Worm (Caenorhabditis elegans) whole organism, mixed stage, embryonic: Measurements from ENCODE around the gene cpd-2.

Source experiments
- blmp-1 ChIP-seq: fragments of 150-350 bp; optimal IDR thresholded peaks from 2 replicates; lab custom pipeline; 2014; ENCODE audit warnings: missing biosample characterization, missing genetic modification characterization
- ceh-83 ChIP-seq: fragments of 200-800 bp; sonication (Bioruptor generic); optimal IDR thresholded peaks from 2 replicates; lab custom pipeline; 2018; ENCODE audit warnings: mild to moderate bottlenecking, missing genetic modification characterization, missing compliant biosample characterization
- ces-1 ChIP-seq: fragments of 150-350 bp; optimal IDR thresholded peaks from 2 replicates; lab custom pipeline; 2014; ENCODE audit warnings: missing biosample characterization, missing genetic modification reagents, missing genetic modification characterization
- cnd-1 ChIP-seq: fragments of 200-800 bp; sonication (Bioruptor generic); optimal IDR thresholded peaks from 2 replicates; lab custom pipeline; 2018; ENCODE audit warnings: mild to moderate bottlenecking, missing genetic modification characterization, missing compliant biosample characterization
- drap-1 ChIP-seq: fragments of 200-800 bp; sonication (Bioruptor generic); optimal IDR thresholded peaks from 3 replicates; lab custom pipeline; 2018; ENCODE audit warnings: mild to moderate bottlenecking, missing genetic modification characterization, missing compliant biosample characterization
- elt-3 ChIP-seq: fragments of 150-350 bp; optimal IDR thresholded peaks from 2 replicates; lab custom pipeline; 2014; ENCODE audit warnings: missing biosample characterization, missing genetic modification characterization
- flh-1 ChIP-seq: fragments of 200-800 bp; sonication (Bioruptor generic); optimal IDR thresholded peaks from 2 replicates; lab custom pipeline; 2018; ENCODE audit warnings: mild to moderate bottlenecking, missing genetic modification characterization, moderate library complexity, missing compliant biosample characterization
- hlh-1 ChIP-seq: fragments of 150-350 bp; optimal IDR thresholded peaks from 2 replicates; lab custom pipeline; 2014; ENCODE audit warnings: missing biosample characterization, missing genetic modification reagents, missing genetic modification characterization
- lin-13 ChIP-seq: fragments of 150-350 bp; optimal IDR thresholded peaks from 2 replicates; lab custom pipeline; 2014; ENCODE audit warnings: missing biosample characterization, missing genetic modification characterization
- lin-32 ChIP-seq: fragments of 200-800 bp; sonication (Bioruptor generic); optimal IDR thresholded peaks from 2 replicates; lab custom pipeline; 2018; ENCODE audit warnings: mild to moderate bottlenecking, missing genetic modification characterization, missing compliant biosample characterization
- mep-1 ChIP-seq: fragments of 150-350 bp; optimal IDR thresholded peaks from 2 replicates; lab custom pipeline; 2017; ENCODE audit warnings: missing biosample characterization, missing genetic modification reagents, missing genetic modification characterization, inconsistent platforms
- mls-2 ChIP-seq: sonication (generic microtip); optimal IDR thresholded peaks from 2 replicates; lab custom pipeline; 2016; ENCODE audit warnings: mild to moderate bottlenecking, missing genetic modification characterization, moderate library complexity, missing compliant biosample characterization
- nhr-237 ChIP-seq: fragments of 150-350 bp; optimal IDR thresholded peaks from 2 replicates; lab custom pipeline; 2014; ENCODE audit warnings: missing biosample characterization, missing genetic modification characterization
- sem-2 ChIP-seq: fragments of 200-800 bp; sonication (Bioruptor generic); optimal IDR thresholded peaks from 2 replicates; lab custom pipeline; 2018; ENCODE audit warnings: mild to moderate bottlenecking, missing genetic modification characterization, missing compliant biosample characterization
- sptf-1 ChIP-seq: sonication (generic microtip); optimal IDR thresholded peaks from 2 replicates; lab custom pipeline; 2017; ENCODE audit warnings: mild to moderate bottlenecking, missing genetic modification characterization, moderate library complexity, missing compliant biosample characterization
- tbx-8 ChIP-seq: fragments of 200-800 bp; sonication (Bioruptor generic); optimal IDR thresholded peaks from 2 replicates; lab custom pipeline; 2018; ENCODE audit warnings: mild to moderate bottlenecking, missing genetic modification characterization, moderate library complexity, missing compliant biosample characterization
- unc-120 ChIP-seq: sonication (generic microtip); optimal IDR thresholded peaks from 2 replicates; lab custom pipeline; 2017; ENCODE audit warnings: missing genetic modification characterization, missing compliant biosample characterization; ENCODE audit not compliant: poor library complexity, severe bottlenecking
- ztf-11 ChIP-seq: fragments of 150-350 bp; optimal IDR thresholded peaks from 2 replicates; lab custom pipeline; 2014; ENCODE audit warnings: missing biosample characterization, missing genetic modification characterization

cpd-2 gene

ce11 chrX:16099251-16099650, 49.6 kb downstream of the cpd-2 start:
- TF ChIP-seq cnd-1: no peak
- TF ChIP-seq, all 35 proteins: peak for 0

- no peak for TF ChIP-seq nhr-237 (tag; lab: Kevin White, UChicago)
- TF ChIP-seq mls-2: no peak
- TF ChIP-seq hlh-1 (tag; lab: Kevin White, UChicago): no peak
- TF ChIP-seq drap-1 (GFP tag; lab: Kevin White, UChicago): no peak
- TF ChIP-seq tbx-8 (GFP tag; lab: Kevin White, UChicago): no peak
- TF ChIP-seq lin-13: no peak
- TF ChIP-seq ztf-11 (tag; lab: Kevin White, UChicago): no peak
- no peak for TF ChIP-seq unc-120 (tag; lab: Kevin White, UChicago)
- TF ChIP-seq ceh-83 (GFP tag; lab: Kevin White, UChicago): no peak
- no peak for TF ChIP-seq ces-1 (GFP tag; lab: Kevin White, UChicago)
- TF ChIP-seq sem-2: no peak
- TF ChIP-seq elt-3 (tag; lab: Kevin White, UChicago): no peak
- no peak for TF ChIP-seq mep-1 (tag; lab: Kevin White, UChicago)
- TF ChIP-seq lin-32 (GFP tag; lab: Kevin White, UChicago): no peak
- TF ChIP-seq flh-1 (GFP tag; lab: Kevin White, UChicago): no peak
- TF ChIP-seq sptf-1: no peak
- no peak for TF ChIP-seq blmp-1 (tag; lab: Kevin White, UChicago)
These were observed 53.7 kb downstream of the cpd-2 start, which contains the start of gene ZK1073.2 for ce11 chrX:16103396-16103795. TSS of gene ZK1073.2 (plus strand) at chrX:16103696.
